Worm (Caenorhabditis elegans) whole organism, L2 larva: ENCODE measurements around the gene Y37E11AL.1.

ENCODE experiments used
- lin-13 ChIP-seq: fragments of 150-350 bp; optimal IDR thresholded peaks from 2 replicates; lab custom pipeline; 2014; ENCODE audit warnings: missing biosample characterization, missing genetic modification reagents, missing genetic modification characterization
- lin-39 ChIP-seq: fragments of 150-350 bp; optimal IDR thresholded peaks from 2 replicates; lab custom pipeline; 2014; ENCODE audit warnings: missing biosample characterization, missing genetic modification reagents, missing genetic modification characterization
- mdl-1 ChIP-seq, 2 experiments: fragments of 150-350 bp in 1 of 2; sonication (generic microtip) in 1 of 2; optimal IDR thresholded peaks; 2 replicates each; lab custom pipeline; 2017; ENCODE audit warnings: missing biosample characterization in 2 of 2, missing genetic modification characterization in 2 of 2
- nhr-12 ChIP-seq: fragments of 150-350 bp; optimal IDR thresholded peaks from 2 replicates; lab custom pipeline; 2014; ENCODE audit warnings: missing biosample characterization, missing genetic modification characterization
- snpc-4 ChIP-seq: fragments of 150-350 bp; optimal IDR thresholded peaks from 2 replicates; lab custom pipeline; 2014; ENCODE audit warnings: missing biosample characterization, missing genetic modification characterization

- TF ChIP-seq lin-39 (tag; lab: Kevin White, UChicago), result no peak
- TF ChIP-seq nhr-12 (tag; lab: Kevin White, UChicago), result no peak
- TF ChIP-seq lin-13 (GFP tag; lab: Kevin White, UChicago), result no peak
- no peak for TF ChIP-seq mdl-1 (tag; optimal IDR thresholded peaks at IDR 0.05; lab: Kevin White, UChicago)
- no peak for TF ChIP-seq snpc-4 (tag; lab: Kevin White, UChicago)
These were observed 49.3 kb upstream of the Y37E11AL.1 start for ce11 chrIV:3659951-3660350.
